Worm (Caenorhabditis elegans): Measurements from ENCODE around the gene B0403.6.

B0403.6 gene

ce11 chrX:7099049-7099448 lies 23.9 kb upstream of the B0403.6 start:
- no peak for TF ChIP-seq elt-2 (tag; optimal IDR thresholded peaks at IDR 0.05)
- TF ChIP-seq unc-3 (GFP tag; conservative IDR thresholded peaks at IDR 0.05), result no peak
- no peak for TF ChIP-seq unc-3 (tag; optimal IDR thresholded peaks at IDR 0.05)
- TF ChIP-seq lin-11 (tag; optimal IDR thresholded peaks at IDR 0.05), result no peak
- no peak for TF ChIP-seq ceh-24 (tag; optimal IDR thresholded peaks at IDR 0.05)
- no peak for TF ChIP-seq unc-86 (tag; optimal IDR thresholded peaks at IDR 0.05)
- no peak for TF ChIP-seq hlh-30 (tag; optimal IDR thresholded peaks at IDR 0.05; ENCODE audit: insufficient read depth)
- TF ChIP-seq lim-6 (tag; optimal IDR thresholded peaks at IDR 0.05), result no peak

- TF ChIP-seq unc-86 (tag; optimal IDR thresholded peaks at IDR 0.05) (no peak), lim-6 (tag; optimal IDR thresholded peaks at IDR 0.05) (no peak), hlh-15 (tag; optimal IDR thresholded peaks at IDR 0.05) (no peak), madf-2 (tag; optimal IDR thresholded peaks at IDR 0.05) (no peak), rnt-1 (tag; optimal IDR thresholded peaks at IDR 0.05) (no peak), unc-3 (GFP tag; conservative IDR thresholded peaks at IDR 0.05) (no peak), unc-3 (tag; optimal IDR thresholded peaks at IDR 0.05) (no peak), ahr-1 (tag; optimal IDR thresholded peaks at IDR 0.05) (no peak), ceh-14 (tag; optimal IDR thresholded peaks at IDR 0.05) (no peak)
Measured at ce11 chrX:7096349-7096748, 21.2 kb upstream of the B0403.6 start, which contains the start of gene C36B7.5. Gene C36B7.5 (minus strand): TSS chrX:7096449.

DNA sequence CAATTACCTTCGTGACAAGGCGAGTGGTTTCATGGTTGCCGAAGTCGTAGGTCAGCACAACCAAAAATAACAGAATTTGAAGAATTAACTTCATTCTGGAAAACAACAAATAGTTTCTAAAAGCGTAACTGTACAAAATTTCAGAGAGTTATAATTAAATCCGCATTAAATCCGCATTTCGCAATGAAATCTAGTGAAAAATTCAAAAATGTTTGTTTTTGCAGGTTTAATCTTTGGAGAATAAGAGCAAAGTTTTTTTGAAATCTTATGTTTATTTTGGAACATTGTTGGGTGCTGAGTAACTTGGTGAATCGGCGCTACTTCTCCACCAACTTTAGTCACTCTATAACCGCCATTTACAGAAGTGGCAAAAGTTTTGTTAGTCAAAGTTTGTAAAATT lies 10.8 kb upstream of the B0403.6 start, which contains the start of gene C36B7.4:
TSS of gene C36B7.4 (minus strand) at position 101 of the 400 bp plus-strand sequence.
- no peak for TF ChIP-seq zip-5 (tag; optimal IDR thresholded peaks at IDR 0.05)
- no peak for TF ChIP-seq hlh-6 (tag; optimal IDR thresholded peaks at IDR 0.05)
- no peak for TF ChIP-seq ceh-34 (tag; optimal IDR thresholded peaks at IDR 0.05)
- TF ChIP-seq ahr-1 (tag; optimal IDR thresholded peaks at IDR 0.05), result no peak
- TF ChIP-seq eyg-1 (tag; optimal IDR thresholded peaks at IDR 0.05), result no peak

- TF ChIP-seq pat-9 (tag; optimal IDR thresholded peaks at IDR 0.05) (no peak), elt-4 (tag; optimal IDR thresholded peaks at IDR 0.05) (no peak), ceh-34 (tag; optimal IDR thresholded peaks at IDR 0.05) (no peak), madf-2 (tag; optimal IDR thresholded peaks at IDR 0.05) (no peak), pros-1 (tag; optimal IDR thresholded peaks at IDR 0.05) (no peak), sdc-2 (tag; optimal IDR thresholded peaks at IDR 0.05) (no peak), ceh-30 (tag; optimal IDR thresholded peaks at IDR 0.05) (no peak), unc-55 (GFP tag; optimal IDR thresholded peaks at IDR 0.05) (no peak), nfya-1 (tag; optimal IDR thresholded peaks at IDR 0.05) (no peak), dve-1 (tag; optimal IDR thresholded peaks at IDR 0.05) (no peak), unc-3 (GFP tag; conservative IDR thresholded peaks at IDR 0.05) (no peak), unc-3 (tag; optimal IDR thresholded peaks at IDR 0.05) (no peak), ceh-31 (tag; optimal IDR thresholded peaks at IDR 0.05) (no peak), C38D4.7 (GFP tag; optimal IDR thresholded peaks at IDR 0.05) (no peak), lin-11 (tag; optimal IDR thresholded peaks at IDR 0.05) (no peak), syd-9 (tag; optimal IDR thresholded peaks at IDR 0.05) (no peak), hlh-6 (tag; optimal IDR thresholded peaks at IDR 0.05) (no peak)
Measured at ce11 chrX:7085067-7085466, 9.9 kb upstream of the B0403.6 start, which contains the start of gene Y1B5A.1. Gene Y1B5A.1 (plus strand): TSS chrX:7085367.

- TF ChIP-seq pha-2 (tag; optimal IDR thresholded peaks at IDR 0.05) (no peak), sdc-2 (tag; optimal IDR thresholded peaks at IDR 0.05) (no peak), unc-42 (tag; optimal IDR thresholded peaks at IDR 0.05) (no peak)
Measured at ce11 chrX:7076485-7076884, 1.3 kb upstream of the B0403.6 start.

DNA sequence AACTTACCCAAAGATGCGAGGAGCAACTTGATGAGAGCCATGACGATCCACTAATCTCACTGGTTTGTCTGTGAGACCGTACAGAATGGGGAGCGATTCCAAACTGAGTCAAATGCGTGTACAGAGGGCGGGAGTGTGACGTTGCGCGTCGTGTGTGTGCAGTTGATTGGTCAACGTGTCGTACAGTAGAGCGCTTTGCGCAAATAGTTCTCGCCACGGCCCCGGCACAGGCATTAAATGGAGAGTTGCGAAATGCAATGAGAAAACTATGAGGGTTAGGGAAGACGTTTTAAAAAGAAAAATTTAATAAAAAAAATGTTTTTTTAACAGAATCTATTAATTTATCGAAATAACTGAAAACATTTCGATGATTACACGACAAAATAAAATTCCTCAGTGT lies 6.8 kb downstream of the B0403.6 start, which contains the start of gene pdi-6:
TSS of gene pdi-6 (minus strand) at position 164 of the 400 bp plus-strand sequence.
- TF ChIP-seq ceh-30 (tag; optimal IDR thresholded peaks at IDR 0.05), result no peak
- peak; percentile 47 for TF ChIP-seq fkh-6 (tag; optimal IDR thresholded peaks at IDR 0.05)
- TF ChIP-seq rnt-1 (tag; optimal IDR thresholded peaks at IDR 0.05), result peak; percentile 73
- peak; percentile 20 for TF ChIP-seq fax-1 (tag; optimal IDR thresholded peaks at IDR 0.05)
- peak; percentile 70 for TF ChIP-seq hlh-8 (tag; optimal IDR thresholded peaks at IDR 0.05)
- peak; percentile 49 for TF ChIP-seq ref-2 (tag; optimal IDR thresholded peaks at IDR 0.05)
- no peak for TF ChIP-seq pat-9 (tag; optimal IDR thresholded peaks at IDR 0.05)
- peak; percentile 48 for TF ChIP-seq sdc-2 (tag; optimal IDR thresholded peaks at IDR 0.05)
- peak; percentile 32 for TF ChIP-seq pax-1 (tag; optimal IDR thresholded peaks at IDR 0.05)
- no peak for TF ChIP-seq elt-4 (tag; optimal IDR thresholded peaks at IDR 0.05)
- no peak for TF ChIP-seq sox-2 (GFP tag; IDR thresholded peaks at IDR 0.05)
- TF ChIP-seq dve-1 (tag; optimal IDR thresholded peaks at IDR 0.05), result peak; percentile 48
- peak; percentile 17 for TF ChIP-seq zip-5 (tag; optimal IDR thresholded peaks at IDR 0.05)
- TF ChIP-seq ceh-14 (tag; optimal IDR thresholded peaks at IDR 0.05), result peak; percentile 25
- TF ChIP-seq ceh-2 (tag; optimal IDR thresholded peaks at IDR 0.05), result peak; percentile 81
- peak; percentile 100 for TF ChIP-seq nfya-1 (tag; optimal IDR thresholded peaks at IDR 0.05)
- TF ChIP-seq lin-11 (tag; optimal IDR thresholded peaks at IDR 0.05), result no peak
- TF ChIP-seq ahr-1 (tag; optimal IDR thresholded peaks at IDR 0.05), result no peak
- peak; percentile 94 for TF ChIP-seq ceh-31 (tag; optimal IDR thresholded peaks at IDR 0.05)
- TF ChIP-seq eyg-1 (tag; optimal IDR thresholded peaks at IDR 0.05), result peak; percentile 20
- TF ChIP-seq che-1 (tag; optimal IDR thresholded peaks at IDR 0.05), result no peak
- TF ChIP-seq elt-2 (tag; optimal IDR thresholded peaks at IDR 0.05), result peak; percentile 60
- peak; percentile 20 for TF ChIP-seq ztf-16 (tag; optimal IDR thresholded peaks at IDR 0.05)
- peak; percentile 68 for TF ChIP-seq unc-42 (tag; optimal IDR thresholded peaks at IDR 0.05)
- TF ChIP-seq tbx-7 (tag; optimal IDR thresholded peaks at IDR 0.05), result peak; percentile 59
- TF ChIP-seq pros-1 (tag; optimal IDR thresholded peaks at IDR 0.05), result no peak
